Worm (Caenorhabditis elegans) whole organism, young adult: ENCODE data around the gene sqst-2.

Source experiments
- B0336.3 ChIP-seq: fragments of 200-800 bp; sonication (Bioruptor generic); IDR thresholded peaks from 2 replicates; pipeline ENCODE4 v1.3.6; 2022; ENCODE audit warnings: missing genetic modification characterization, missing compliant biosample characterization
- D2030.7 ChIP-seq: fragments of 200-800 bp; sonication (Bioruptor generic); IDR thresholded peaks from 2 replicates; pipeline ENCODE4 v1.3.6; 2022; ENCODE audit warnings: missing genetic modification reagents, missing genetic modification characterization, missing compliant biosample characterization
- F10E7.11 ChIP-seq: sonication (generic microtip); optimal IDR thresholded peaks from 2 replicates; lab custom pipeline; 2017; ENCODE audit warnings: mild to moderate bottlenecking, missing genetic modification characterization, moderate library complexity, missing compliant biosample characterization
- F22D6.2 ChIP-seq: sonication (generic microtip); optimal IDR thresholded peaks from 2 replicates; lab custom pipeline; 2016; ENCODE audit warnings: mild to moderate bottlenecking, missing genetic modification characterization, missing compliant biosample characterization
- F23B12.7 ChIP-seq: sonication (generic microtip); optimal IDR thresholded peaks from 2 replicates; lab custom pipeline; 2017; ENCODE audit warnings: missing genetic modification characterization, mild to moderate bottlenecking, missing compliant biosample characterization, antibody characterized with exemption, moderate library complexity; ENCODE audit not compliant: insufficient read depth
- F57C9.4 ChIP-seq: sonication (generic microtip); optimal IDR thresholded peaks from 2 replicates; lab custom pipeline; 2017; ENCODE audit warnings: mild to moderate bottlenecking, missing genetic modification characterization, missing compliant biosample characterization
- Y53F4B.3 ChIP-seq: fragments of 200-800 bp; sonication (Bioruptor generic); IDR thresholded peaks from 2 replicates; pipeline ENCODE4 v1.3.6; 2022; ENCODE audit warnings: missing genetic modification reagents, missing genetic modification characterization, missing compliant biosample characterization
- Y79H2A.3 ChIP-seq: fragments of 200-800 bp; sonication (Bioruptor generic); conservative IDR thresholded peaks from 2 replicates; pipeline ENCODE4 v1.3.6; 2022; ENCODE audit warnings: missing genetic modification reagents, missing genetic modification characterization, missing compliant biosample characterization
- bed-2 ChIP-seq: fragments of 200-800 bp; sonication (Bioruptor generic); IDR thresholded peaks from 2 replicates; pipeline ENCODE4 v1.3.6; 2022; ENCODE audit warnings: missing genetic modification reagents, missing genetic modification characterization, missing compliant biosample characterization
- ceh-40 ChIP-seq: fragments of 200-800 bp; sonication (Bioruptor generic); IDR thresholded peaks from 2 replicates; pipeline ENCODE4 v1.3.6; 2022; ENCODE audit warnings: missing genetic modification characterization, missing compliant biosample characterization
- ceh-79 ChIP-seq: sonication (generic microtip); optimal IDR thresholded peaks from 2 replicates; lab custom pipeline; 2017; ENCODE audit warnings: mild to moderate bottlenecking, missing genetic modification characterization, missing compliant biosample characterization
- ceh-91 ChIP-seq: fragments of 200-800 bp; sonication (Bioruptor generic); IDR thresholded peaks from 2 replicates; pipeline ENCODE4 v1.3.6; 2022; ENCODE audit warnings: missing genetic modification reagents, missing genetic modification characterization, missing compliant biosample characterization
- chd-7 ChIP-seq: sonication (generic microtip); optimal IDR thresholded peaks from 2 replicates; lab custom pipeline; 2016; ENCODE audit warnings: mild to moderate bottlenecking, missing genetic modification characterization, moderate library complexity, missing compliant biosample characterization
- die-1 ChIP-seq: sonication (generic microtip); optimal IDR thresholded peaks from 2 replicates; lab custom pipeline; 2016; ENCODE audit warnings: missing genotype, mild to moderate bottlenecking, missing genetic modification characterization, missing compliant biosample characterization
- efl-1 ChIP-seq: fragments of 150-350 bp; optimal IDR thresholded peaks from 2 replicates; lab custom pipeline; 2014; ENCODE audit warnings: missing biosample characterization, missing genetic modification reagents, missing genetic modification characterization
- egl-44 ChIP-seq: fragments of 200-800 bp; sonication (Bioruptor generic); IDR thresholded peaks from 2 replicates; pipeline ENCODE4 v1.3.6; 2022; ENCODE audit warnings: missing genetic modification reagents, missing genetic modification characterization, missing compliant biosample characterization
- fkh-3 ChIP-seq: sonication (generic microtip); optimal IDR thresholded peaks from 2 replicates; lab custom pipeline; 2016; ENCODE audit warnings: mild to moderate bottlenecking, missing genetic modification characterization, missing compliant biosample characterization
- gei-17 ChIP-seq: fragments of 200-800 bp; sonication (Bioruptor generic); optimal IDR thresholded peaks from 2 replicates; lab custom pipeline; 2018; ENCODE audit warnings: mild to moderate bottlenecking, missing genetic modification characterization, missing compliant biosample characterization
- hrde-1 ChIP-seq: sonication (generic microtip); optimal IDR thresholded peaks from 2 replicates; lab custom pipeline; 2016; ENCODE audit warnings: missing genetic modification characterization, mild to moderate bottlenecking, missing compliant biosample characterization, moderate library complexity, missing genotype, missing genetic modification reagents, borderline replicate concordance
- lin-35 ChIP-seq, 3 experiments: fragments of 150-350 bp in 2 of 3; sonication (generic microtip) in 1 of 3; optimal IDR thresholded peaks; 2 replicates each; lab custom pipeline; 2014 to 2018; ENCODE audit warnings: missing biosample characterization in 3 of 3, missing genetic modification characterization in 3 of 3, missing genetic modification reagents in 3 of 3
- lin-54 ChIP-seq: fragments of 200-800 bp; sonication (Bioruptor generic); optimal IDR thresholded peaks from 2 replicates; lab custom pipeline; 2018; ENCODE audit warnings: mild to moderate bottlenecking, missing genetic modification characterization, missing compliant biosample characterization
- madf-8 ChIP-seq: fragments of 200-800 bp; sonication (Bioruptor generic); conservative IDR thresholded peaks from 2 replicates; pipeline ENCODE4 v1.3.6; 2022; ENCODE audit warnings: missing genetic modification reagents, missing genetic modification characterization, missing compliant biosample characterization
- mcd-1 ChIP-seq: fragments of 200-800 bp; sonication (Bioruptor generic); IDR thresholded peaks from 2 replicates; pipeline ENCODE4 v1.3.6; 2022; ENCODE audit warnings: missing genetic modification reagents, missing genetic modification characterization, missing compliant biosample characterization
- mel-28 ChIP-seq: sonication (generic microtip); optimal IDR thresholded peaks from 2 replicates; lab custom pipeline; 2016; ENCODE audit warnings: borderline replicate concordance, mild to moderate bottlenecking, missing genetic modification characterization, missing compliant biosample characterization
- nfya-1 ChIP-seq: sonication (generic microtip); optimal IDR thresholded peaks from 2 replicates; lab custom pipeline; 2017; ENCODE audit warnings: antibody characterized with exemption, missing compliant biosample characterization, missing genetic modification characterization, borderline replicate concordance; ENCODE audit not compliant: insufficient read depth
- nfyb-1 ChIP-seq: fragments of 200-800 bp; sonication (Bioruptor generic); IDR thresholded peaks from 2 replicates; pipeline ENCODE4 v1.3.6; 2022; ENCODE audit warnings: missing genetic modification reagents, missing genetic modification characterization, missing compliant biosample characterization
- nhr-120 ChIP-seq: fragments of 200-800 bp; sonication (Bioruptor generic); IDR thresholded peaks from 2 replicates; pipeline ENCODE4 v1.3.6; 2022; ENCODE audit warnings: missing genetic modification characterization, missing compliant biosample characterization
- pha-4 ChIP-seq: fragments of 150-350 bp; sonication (generic microtip); optimal IDR thresholded peaks from 2 replicates; lab custom pipeline; 2014; ENCODE audit warnings: missing biosample characterization, missing genetic modification reagents, missing genetic modification characterization
- rcor-1 ChIP-seq: fragments of 200-800 bp; sonication (Bioruptor generic); IDR thresholded peaks from 2 replicates; pipeline ENCODE4 v1.3.6; 2022; ENCODE audit warnings: missing genetic modification reagents, missing genetic modification characterization, missing compliant biosample characterization
- sdz-38 ChIP-seq: sonication (generic microtip); optimal IDR thresholded peaks from 2 replicates; lab custom pipeline; 2016; ENCODE audit warnings: missing genotype, missing genetic modification characterization, missing compliant biosample characterization
- snpc-1.1 ChIP-seq: sonication (generic microtip); optimal IDR thresholded peaks from 2 replicates; lab custom pipeline; 2017; ENCODE audit warnings: missing genetic modification characterization, mild to moderate bottlenecking, missing compliant biosample characterization, antibody characterized with exemption, moderate library complexity, missing genotype, missing genetic modification reagents; ENCODE audit not compliant: insufficient read depth
- snpc-1.3 ChIP-seq: sonication (generic microtip); optimal IDR thresholded peaks from 2 replicates; lab custom pipeline; 2017; ENCODE audit warnings: missing genetic modification characterization, mild to moderate bottlenecking, missing compliant biosample characterization, antibody characterized with exemption, moderate library complexity, missing genotype, missing genetic modification reagents; ENCODE audit not compliant: insufficient read depth
- snpc-3.4 ChIP-seq: sonication (generic microtip); optimal IDR thresholded peaks from 2 replicates; lab custom pipeline; 2017; ENCODE audit warnings: missing genetic modification characterization, mild to moderate bottlenecking, missing compliant biosample characterization, antibody characterized with exemption, moderate library complexity, missing genotype, missing genetic modification reagents
- unc-62 ChIP-seq: fragments of 150-350 bp; optimal IDR thresholded peaks from 2 replicates; lab custom pipeline; 2014; ENCODE audit warnings: missing biosample characterization, missing genetic modification reagents, missing genetic modification characterization
- zfh-2 ChIP-seq: fragments of 200-800 bp; sonication (Bioruptor generic); conservative IDR thresholded peaks from 2 replicates; pipeline ENCODE4 v1.3.6; 2022; ENCODE audit warnings: missing genetic modification reagents, missing genetic modification characterization, missing compliant biosample characterization
- ztf-22 ChIP-seq: fragments of 200-800 bp; sonication (Bioruptor generic); optimal IDR thresholded peaks from 2 replicates; lab custom pipeline; 2018; ENCODE audit warnings: mild to moderate bottlenecking, missing genetic modification characterization, moderate library complexity, missing compliant biosample characterization

Gene sqst-2

ce11 chrIV:7305325-7305724, 23.4 kb downstream of the sqst-2 start, which contains the start of gene npr-27:
Gene npr-27, plus strand, starts transcription at chrIV:7305625.
- TF ChIP-seq chd-7 (tag; lab: Kevin White, UChicago), result no peak
- no peak for TF ChIP-seq unc-62 (GFP tag; lab: Kevin White, UChicago)
- TF ChIP-seq hrde-1 (tag; lab: Kevin White, UChicago), result no peak
- no peak for TF ChIP-seq Y79H2A.3 (GFP tag; lab: Robert Waterston, UW)
- TF ChIP-seq B0336.3 (GFP tag; lab: Robert Waterston, UW), result no peak
- no peak for TF ChIP-seq F22D6.2 (tag; lab: Kevin White, UChicago)
- TF ChIP-seq egl-44, result no peak
- TF ChIP-seq die-1, result no peak
- no peak for TF ChIP-seq pha-4
- no peak for TF ChIP-seq Y53F4B.3 (GFP tag; lab: Robert Waterston, UW)

ce11 chrIV:7301481-7301880, 27.3 kb downstream of the sqst-2 start:
- no peak for TF ChIP-seq snpc-3.4
- TF ChIP-seq ztf-22, result no peak
- no peak for TF ChIP-seq snpc-1.1 (tag; lab: Kevin White, UChicago)
- no peak for TF ChIP-seq F10E7.11 (tag; lab: Kevin White, UChicago)
- TF ChIP-seq, all 124 proteins: peak for 0

- TF ChIP-seq nhr-120 (GFP tag; lab: Robert Waterston, UW), result no peak
- TF ChIP-seq unc-62 (GFP tag; lab: Kevin White, UChicago), result no peak
- TF ChIP-seq gei-17 (GFP tag; lab: Kevin White, UChicago), result no peak
- TF ChIP-seq F23B12.7 (tag; lab: Kevin White, UChicago), result no peak
- no peak for TF ChIP-seq ceh-91 (GFP tag; lab: Robert Waterston, UW)
- TF ChIP-seq D2030.7 (GFP tag; lab: Robert Waterston, UW), result no peak
- no peak for TF ChIP-seq mcd-1 (GFP tag; lab: Robert Waterston, UW)
- no peak for TF ChIP-seq hrde-1 (tag; lab: Kevin White, UChicago)
- no peak for TF ChIP-seq nfya-1 (tag; lab: Kevin White, UChicago)
- TF ChIP-seq rcor-1 (GFP tag; lab: Robert Waterston, UW), result no peak
- no peak for TF ChIP-seq F57C9.4
- TF ChIP-seq zfh-2 (GFP tag; lab: Robert Waterston, UW), result no peak
- TF ChIP-seq ceh-79 (tag; lab: Kevin White, UChicago), result no peak
- TF ChIP-seq Y53F4B.3 (GFP tag; lab: Robert Waterston, UW), result no peak
Observed at ce11 chrIV:7294121-7294520, 34.7 kb downstream of the sqst-2 start, which contains the start of gene F42C5.5. Gene F42C5.5, minus strand, starts transcription at chrIV:7294221.

ce11 chrIV:7291957-7292356, 36.8 kb downstream of the sqst-2 start, which contains the start of gene F42C5.4:
Gene F42C5.4, minus strand, starts transcription at chrIV:7292127.
- no peak for TF ChIP-seq lin-54 (GFP tag; lab: Kevin White, UChicago)
- TF ChIP-seq lin-35 (GFP tag; optimal IDR thresholded peaks at IDR 0.05; lab: Kevin White, UChicago), result no peak
- no peak for TF ChIP-seq sdz-38
- TF ChIP-seq nfya-1 (tag; lab: Kevin White, UChicago), result no peak
- TF ChIP-seq efl-1 (GFP tag; lab: Kevin White, UChicago), result no peak
- no peak for TF ChIP-seq nfyb-1 (GFP tag; lab: Robert Waterston, UW)
- TF ChIP-seq bed-2 (GFP tag; lab: Robert Waterston, UW), result no peak
- no peak for TF ChIP-seq madf-8 (GFP tag; lab: Robert Waterston, UW)
- TF ChIP-seq fkh-3, result no peak
- no peak for TF ChIP-seq mel-28 (tag; lab: Kevin White, UChicago)
- TF ChIP-seq rcor-1 (GFP tag; lab: Robert Waterston, UW), result no peak
- no peak for TF ChIP-seq gei-17 (GFP tag; lab: Kevin White, UChicago)
- no peak for TF ChIP-seq ceh-40 (GFP tag; lab: Robert Waterston, UW)
- no peak for TF ChIP-seq snpc-1.3 (tag; lab: Kevin White, UChicago)
